3 fruit fly cellular contexts compared by ENCODE assay signal in the genomic region with DNA sequence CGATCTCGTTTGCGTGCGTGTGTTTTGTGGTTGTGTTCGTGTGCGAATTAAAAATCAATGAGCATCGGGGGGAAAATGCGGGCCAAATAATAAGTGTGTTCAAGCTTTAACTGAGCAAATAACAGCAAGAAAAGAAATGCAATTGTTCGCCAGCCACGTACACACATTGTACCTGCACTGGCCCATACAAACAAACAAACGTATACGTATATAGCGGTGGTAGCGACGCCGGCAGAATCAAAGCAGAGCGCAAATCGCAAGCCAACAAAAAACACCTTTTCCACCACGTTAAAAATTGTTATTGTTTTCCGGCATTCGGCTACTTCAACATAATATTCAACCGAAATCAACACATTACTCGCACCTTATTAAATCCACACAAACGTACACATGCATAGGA.
TF ChIP-seq lines count a peak whose summit lies in the region.

No protein-coding gene starts in this region.

- no peak for TF ChIP-seq CTCF in whole organism, embryonic (GFP tag; optimal IDR thresholded peaks at IDR 0.05; lab: Kevin White, UChicago)

TF ChIP-seq in whole organism, adult, 20 proteins besides CTCF, POLR2A, EP300 and RAD21:
- TF ChIP-seq tj (GFP tag; optimal IDR thresholded peaks at IDR 0.05; lab: Kevin White, UChicago), result peak; percentile 37
- no peak for TF ChIP-seq kay (GFP tag; lab: Kevin White, UChicago; ENCODE audit: borderline replicate concordance)
- TF ChIP-seq CG11617 (GFP tag; optimal IDR thresholded peaks at IDR 0.05; lab: Kevin White, UChicago), result no peak
- no peak for TF ChIP-seq Crg-1 (GFP tag; optimal IDR thresholded peaks at IDR 0.05; lab: Kevin White, UChicago)
- TF ChIP-seq ovo (GFP tag; optimal IDR thresholded peaks at IDR 0.05; lab: Kevin White, UChicago), result peak; percentile 7
- no peak for TF ChIP-seq bab1 (GFP tag; optimal IDR thresholded peaks at IDR 0.05; lab: Kevin White, UChicago)
- TF ChIP-seq pad (GFP tag; optimal IDR thresholded peaks at IDR 0.05; lab: Kevin White, UChicago), result peak; percentile 1

TF ChIP-seq in whole organism, embryonic, 481 proteins besides CTCF, POLR2A, EP300 and RAD21:
- TF ChIP-seq CG34224 (GFP tag; IDR thresholded peaks at IDR 0.05; lab: Robert Waterston, UW; ENCODE audit: partially characterized antibody) (no peak), chinmo (GFP tag; IDR thresholded peaks at IDR 0.05; lab: Robert Waterston, UW; ENCODE audit: partially characterized antibody) (0 out of 4 replicates have a peak, but pooled peaks have one; percentile 64), HLH4C (GFP tag; IDR thresholded peaks at IDR 0.05; lab: Robert Waterston, UW; ENCODE audit: partially characterized antibody) (0 out of 3 replicates have a peak, but pooled peaks have one; percentile 3), Med (GFP tag; lab: Kevin White, UChicago) (peak; percentile 38), cg (GFP tag; optimal IDR thresholded peaks at IDR 0.05; lab: Kevin White, UChicago) (peak; percentile 55), Deaf1 (tag; optimal IDR thresholded peaks at IDR 0.05; lab: Kevin White, UChicago) (no peak), CG7963 (GFP tag; IDR thresholded peaks at IDR 0.05; lab: Robert Waterston, UW; ENCODE audit: partially characterized antibody) (0 out of 3 replicates have a peak, but pooled peaks have one; percentile 14), Neu2 (GFP tag; optimal IDR thresholded peaks at IDR 0.05; lab: Kevin White, UChicago; ENCODE audit: borderline replicate concordance) (no peak), Adf1 (GFP tag; IDR thresholded peaks at IDR 0.05; lab: Robert Waterston, UW) (peak; percentile 67), CG2120 (GFP tag; optimal IDR thresholded peaks at IDR 0.05; lab: Kevin White, UChicago) (peak; percentile 20)

TF ChIP-seq in whole organism, prepupa, 60 proteins besides CTCF, POLR2A, EP300 and RAD21:
- TF ChIP-seq OdsH (GFP tag; optimal IDR thresholded peaks at IDR 0.05; lab: Kevin White, UChicago) (no peak), svp (GFP tag; lab: Kevin White, UChicago) (peak; percentile 51), spab (GFP tag; optimal IDR thresholded peaks at IDR 0.05; lab: Kevin White, UChicago) (no peak)
